Worm (Caenorhabditis elegans) whole organism, early embryonic: ENCODE results near the gene C10A4.9.

Experiments
- B0310.2 ChIP-seq: sonication (generic microtip); optimal IDR thresholded peaks from 2 replicates; lab custom pipeline; 2016; ENCODE audit warnings: mild to moderate bottlenecking, missing genetic modification characterization, missing compliant biosample characterization
- F13C5.2 ChIP-seq: sonication (generic microtip); optimal IDR thresholded peaks from 2 replicates; lab custom pipeline; 2017; ENCODE audit warnings: mild to moderate bottlenecking, missing genetic modification characterization, inconsistent platforms, missing compliant biosample characterization
- aly-1 ChIP-seq: sonication (generic microtip); optimal IDR thresholded peaks from 2 replicates; lab custom pipeline; 2016; ENCODE audit warnings: missing genetic modification characterization, missing compliant biosample characterization
- ama-1 ChIP-seq: fragments of 150-350 bp; optimal IDR thresholded peaks from 2 replicates; lab custom pipeline; 2014
- ceh-13 ChIP-seq: fragments of 200-800 bp; sonication (Bioruptor generic); optimal IDR thresholded peaks from 2 replicates; lab custom pipeline; 2018; ENCODE audit warnings: mild to moderate bottlenecking, missing genetic modification characterization, missing compliant biosample characterization
- ceh-36 ChIP-seq: sonication (generic microtip); optimal IDR thresholded peaks from 2 replicates; lab custom pipeline; 2016; ENCODE audit warnings: missing genetic modification characterization, inconsistent platforms, missing compliant biosample characterization
- ets-7 ChIP-seq: sonication (generic microtip); optimal IDR thresholded peaks from 2 replicates; lab custom pipeline; 2016; ENCODE audit warnings: missing genotype, missing genetic modification characterization, missing compliant biosample characterization
- flt-1 ChIP-seq: fragments of 200-800 bp; sonication (Bioruptor generic); IDR thresholded peaks from 2 replicates; pipeline ENCODE4 v1.3.6; 2022; ENCODE audit warnings: missing genetic modification characterization, missing compliant biosample characterization
- hmg-4 ChIP-seq: fragments of 200-800 bp; sonication (Bioruptor generic); optimal IDR thresholded peaks from 2 replicates; lab custom pipeline; 2018; ENCODE audit warnings: mild to moderate bottlenecking, missing genetic modification characterization, missing compliant biosample characterization
- hnd-1 ChIP-seq: sonication (generic microtip); optimal IDR thresholded peaks from 2 replicates; lab custom pipeline; 2016; ENCODE audit warnings: missing genetic modification characterization, missing compliant biosample characterization
- pes-1 ChIP-seq: fragments of 200-800 bp; sonication (Bioruptor generic); IDR thresholded peaks from 2 replicates; pipeline ENCODE4 v1.3.6; 2022; ENCODE audit warnings: missing genetic modification reagents, missing genetic modification characterization, missing compliant biosample characterization
- sea-1 ChIP-seq: fragments of 200-800 bp; sonication (Bioruptor generic); conservative IDR thresholded peaks from 2 replicates; pipeline ENCODE4 v1.3.6; 2022; ENCODE audit warnings: missing genetic modification characterization, missing compliant biosample characterization
- tbx-11 ChIP-seq: fragments of 200-800 bp; sonication (Bioruptor generic); IDR thresholded peaks from 2 replicates; pipeline ENCODE4 v1.3.6; 2022; ENCODE audit warnings: missing genetic modification characterization, missing compliant biosample characterization
- tbx-37 ChIP-seq: fragments of 200-800 bp; sonication (Bioruptor generic); conservative IDR thresholded peaks from 2 replicates; pipeline ENCODE4 v1.3.6; 2022; ENCODE audit warnings: missing genetic modification reagents, missing genetic modification characterization, missing compliant biosample characterization

ce11 chrX:7404551-7404950 is 16.1 kb upstream of the C10A4.9 start:
- no peak for TF ChIP-seq ama-1 (lab: Kevin White, UChicago)
- no peak for TF ChIP-seq flt-1 (GFP tag; lab: Robert Waterston, UW)
- no peak for TF ChIP-seq ceh-36 (tag; lab: Kevin White, UChicago)
- no peak for TF ChIP-seq hmg-4 (GFP tag; lab: Kevin White, UChicago)
- TF ChIP-seq tbx-11, result no peak
- TF ChIP-seq ceh-13 (GFP tag; lab: Kevin White, UChicago), result no peak
- TF ChIP-seq B0310.2 (tag; lab: Kevin White, UChicago), result no peak
- no peak for TF ChIP-seq aly-1
- no peak for TF ChIP-seq F13C5.2 (tag; lab: Kevin White, UChicago)
- no peak for TF ChIP-seq hnd-1 (tag; lab: Kevin White, UChicago)
- TF ChIP-seq sea-1 (GFP tag; lab: Robert Waterston, UW), result no peak
- TF ChIP-seq ets-7 (tag; lab: Kevin White, UChicago), result no peak
- no peak for TF ChIP-seq pes-1
- no peak for TF ChIP-seq tbx-37 (GFP tag; lab: Robert Waterston, UW)
